Fruit fly (Drosophila melanogaster) whole organism, wandering third instar larva: ENCODE data around the gene cerv.

Experiments used
- Abd-B ChIP-seq: fragments of >200 bp; optimal IDR thresholded peaks from 2 replicates; lab custom pipeline; 2017; ENCODE audit warnings: missing biosample characterization, missing genetic modification characterization
- CG32264 ChIP-seq: fragments of 200-800 bp; sonication (Bioruptor generic); optimal IDR thresholded peaks from 2 replicates; lab custom pipeline; 2016; ENCODE audit warnings: missing biosample characterization, missing genetic modification characterization
- CG9705 ChIP-seq: fragments of 200-800 bp; sonication (Bioruptor generic); optimal IDR thresholded peaks from 2 replicates; lab custom pipeline; 2018; ENCODE audit warnings: missing biosample characterization, mild to moderate bottlenecking, missing genetic modification characterization
- CrebA ChIP-seq: fragments of 200-800 bp; sonication (Bioruptor generic); optimal IDR thresholded peaks from 2 replicates; lab custom pipeline; 2016; ENCODE audit warnings: missing biosample characterization, mild to moderate bottlenecking, missing genetic modification characterization, borderline replicate concordance
- Dif ChIP-seq: fragments of 200-275, 200-300 bp; sonication (Bioruptor generic); optimal IDR thresholded peaks from 2 replicates; lab custom pipeline; 2018; ENCODE audit warnings: missing biosample characterization, missing genetic modification characterization; ENCODE audit not compliant: partially characterized antibody
- GATAd ChIP-seq: sonication (Bioruptor generic); optimal IDR thresholded peaks from 2 replicates; lab custom pipeline; 2016; ENCODE audit warnings: missing biosample characterization, missing genetic modification characterization
- HLH106 ChIP-seq: fragments of 200-800 bp; optimal IDR thresholded peaks from 3 replicates; lab custom pipeline; 2019; ENCODE audit warnings: missing biosample characterization, mild to moderate bottlenecking, missing genetic modification characterization, moderate library complexity
- Hnf4 ChIP-seq: fragments of 200-800 bp; sonication (Bioruptor generic); optimal IDR thresholded peaks from 2 replicates; lab custom pipeline; 2016; ENCODE audit warnings: missing biosample characterization, mild to moderate bottlenecking, missing genetic modification characterization
- Hr78 ChIP-seq: fragments of >200 bp; optimal IDR thresholded peaks from 2 replicates; lab custom pipeline; 2017; ENCODE audit warnings: missing biosample characterization, missing genetic modification characterization
- Hr83 ChIP-seq: fragments of 200-300 bp; sonication (Bioruptor generic); optimal IDR thresholded peaks from 2 replicates; lab custom pipeline; 2016; ENCODE audit warnings: missing biosample characterization, mild to moderate bottlenecking, missing genetic modification characterization, moderate library complexity; ENCODE audit not compliant: poor library complexity, severe bottlenecking
- Jra ChIP-seq: sonication (Bioruptor generic); optimal IDR thresholded peaks from 2 replicates; lab custom pipeline; 2016; ENCODE audit warnings: missing biosample characterization, missing genetic modification characterization
- Mio ChIP-seq: sonication (Bioruptor generic); optimal IDR thresholded peaks from 2 replicates; lab custom pipeline; 2016; ENCODE audit warnings: missing biosample characterization, missing genetic modification characterization
- Myc ChIP-seq: fragments of >200 bp; optimal IDR thresholded peaks from 2 replicates; lab custom pipeline; 2017
- N ChIP-seq: fragments of >200 bp; optimal IDR thresholded peaks from 2 replicates; lab custom pipeline; 2018; ENCODE audit warnings: missing biosample characterization, missing external identifiers, missing genetic modification characterization
- OdsH ChIP-seq: fragments of 200-800 bp; sonication (Bioruptor generic); optimal IDR thresholded peaks from 2 replicates; lab custom pipeline; 2016; ENCODE audit warnings: missing biosample characterization, mild to moderate bottlenecking, missing genetic modification characterization
- Rel ChIP-seq, 2 experiments: fragments of 200-800 bp; sonication (Bioruptor generic) in 1 of 2; optimal IDR thresholded peaks; 2 replicates in 1 of 2; 3 replicates in 1 of 2; lab custom pipeline; 2016 to 2019; ENCODE audit warnings: mild to moderate bottlenecking in 2 of 2, missing biosample characterization in 2 of 2, missing genetic modification characterization in 2 of 2, moderate library complexity in 1 of 2
- Sp1 ChIP-seq: fragments of 200-800 bp; sonication (Bioruptor generic); optimal IDR thresholded peaks from 3 replicates; lab custom pipeline; 2019; ENCODE audit warnings: missing biosample characterization, mild to moderate bottlenecking, missing genetic modification characterization, moderate library complexity
- Vsx2 ChIP-seq: fragments of 200-300, 225-300 bp; sonication (Bioruptor generic); optimal IDR thresholded peaks from 2 replicates; lab custom pipeline; 2018; ENCODE audit warnings: missing biosample characterization, missing genetic modification characterization; ENCODE audit not compliant: partially characterized antibody
- br ChIP-seq: fragments of 200-800 bp; sonication (Bioruptor generic); optimal IDR thresholded peaks from 2 replicates; lab custom pipeline; 2016; ENCODE audit warnings: missing biosample characterization, missing genetic modification characterization
- brk ChIP-seq: fragments of 200-800 bp; sonication (Bioruptor generic); optimal IDR thresholded peaks from 2 replicates; lab custom pipeline; 2016; ENCODE audit warnings: missing biosample characterization, mild to moderate bottlenecking, missing genetic modification characterization
- dmrt93B ChIP-seq: fragments of 200-800 bp; sonication (Bioruptor generic); optimal IDR thresholded peaks from 2 replicates; lab custom pipeline; 2018; ENCODE audit warnings: missing biosample characterization, mild to moderate bottlenecking, missing genetic modification characterization
- dsf ChIP-seq: sonication (Bioruptor generic); optimal IDR thresholded peaks from 2 replicates; lab custom pipeline; 2016; ENCODE audit warnings: missing biosample characterization, missing genetic modification characterization, borderline replicate concordance
- ey ChIP-seq: fragments of 200-800 bp; sonication (Bioruptor generic); optimal IDR thresholded peaks from 2 replicates; lab custom pipeline; 2016; ENCODE audit warnings: missing biosample characterization, missing genetic modification characterization
- foxo ChIP-seq, 2 experiments: fragments of 200-800 bp; sonication (Bioruptor generic); optimal IDR thresholded peaks; 2 replicates in 1 of 2; 3 replicates in 1 of 2; lab custom pipeline; 2016 to 2017; ENCODE audit warnings: missing biosample characterization in 2 of 2, missing genetic modification characterization in 2 of 2
- fru ChIP-seq: fragments of 200-800 bp; sonication (Bioruptor generic); optimal IDR thresholded peaks from 3 replicates; lab custom pipeline; 2016; ENCODE audit warnings: missing biosample characterization, mild to moderate bottlenecking, missing genetic modification characterization
- h ChIP-seq: fragments of 200-800 bp; sonication (Bioruptor generic); optimal IDR thresholded peaks from 3 replicates; lab custom pipeline; 2016; ENCODE audit warnings: missing biosample characterization, mild to moderate bottlenecking, missing genetic modification characterization
- jim ChIP-seq: fragments of 175-275, 200-325 bp; sonication (Bioruptor generic); optimal IDR thresholded peaks from 2 replicates; lab custom pipeline; 2016; ENCODE audit warnings: missing biosample characterization, mild to moderate bottlenecking, missing genetic modification characterization
- lola ChIP-seq: fragments of >200 bp; optimal IDR thresholded peaks from 2 replicates; lab custom pipeline; 2017; ENCODE audit warnings: missing biosample characterization, missing genetic modification characterization
- pan ChIP-seq: fragments of >200 bp; optimal IDR thresholded peaks from 2 replicates; lab custom pipeline; 2017
- psq ChIP-seq: fragments of 200-800 bp; sonication (Bioruptor generic); optimal IDR thresholded peaks from 3 replicates; lab custom pipeline; 2017; ENCODE audit warnings: missing biosample characterization, mild to moderate bottlenecking, missing genetic modification characterization, moderate library complexity
- rgr ChIP-seq: fragments of 200-800 bp; sonication (Bioruptor generic); optimal IDR thresholded peaks from 3 replicates; lab custom pipeline; 2016; ENCODE audit warnings: missing biosample characterization, mild to moderate bottlenecking, missing genetic modification characterization
- sage ChIP-seq: fragments of 200-800 bp; sonication (Bioruptor generic); optimal IDR thresholded peaks from 2 replicates; lab custom pipeline; 2016; ENCODE audit warnings: missing biosample characterization, mild to moderate bottlenecking, missing genetic modification characterization
- sv ChIP-seq: fragments of 200-800 bp; sonication (Bioruptor generic); optimal IDR thresholded peaks from 3 replicates; lab custom pipeline; 2016; ENCODE audit warnings: missing biosample characterization, missing genetic modification characterization
- tai ChIP-seq: sonication (Bioruptor generic); optimal IDR thresholded peaks from 2 replicates; lab custom pipeline; 2016; ENCODE audit warnings: missing biosample characterization, missing genetic modification characterization
- usp ChIP-seq: fragments of >200 bp; optimal IDR thresholded peaks from 2 replicates; lab custom pipeline; 2017; ENCODE audit warnings: missing biosample characterization, missing genetic modification characterization
- woc ChIP-seq: sonication (Bioruptor generic); optimal IDR thresholded peaks from 2 replicates; lab custom pipeline; 2016; ENCODE audit warnings: missing biosample characterization, mild to moderate bottlenecking, missing genetic modification characterization

The cerv gene

DNA sequence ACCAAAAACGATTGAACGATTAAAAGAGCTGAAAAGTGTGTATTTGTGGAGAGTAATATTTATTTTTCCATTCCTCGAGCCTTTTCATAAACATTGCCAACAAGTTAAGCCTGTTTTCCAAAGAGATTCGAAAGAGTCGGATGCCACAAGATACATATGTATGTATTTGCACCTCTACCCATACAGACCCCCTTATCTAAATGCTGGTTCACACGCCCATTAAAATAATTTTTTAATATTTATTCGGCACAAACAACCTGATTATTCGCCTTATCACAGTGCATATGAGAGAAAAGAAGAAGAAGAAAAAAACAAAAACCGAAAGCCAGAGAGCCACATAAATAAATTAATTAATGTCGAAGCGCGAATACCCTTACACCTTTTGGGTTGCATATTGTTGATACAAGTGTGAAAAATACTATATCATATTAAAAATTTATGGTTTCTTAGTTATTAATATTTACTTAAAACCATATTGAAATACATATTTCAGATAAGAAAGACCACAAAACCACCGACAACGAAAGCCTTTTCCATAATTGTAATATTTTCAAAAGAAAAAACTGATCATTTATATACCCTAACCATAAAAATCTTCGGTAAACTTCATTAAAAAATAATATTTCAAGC, 9.5 kb downstream of the cerv start:
- TF ChIP-seq CG9705 (GFP tag; lab: Kevin White, UChicago) = no peak
- no peak for TF ChIP-seq brk
- TF ChIP-seq Mio (GFP tag; lab: Kevin White, UChicago) = no peak
- peak; percentile 29 for TF ChIP-seq HLH106 (tag; lab: Kevin White, UChicago)
- TF ChIP-seq dmrt93B (GFP tag; lab: Kevin White, UChicago) = peak; percentile 22
- peak; percentile 37 for TF ChIP-seq Sp1 (GFP tag; lab: Kevin White, UChicago)
- peak; percentile 31 for TF ChIP-seq psq (GFP tag; lab: Kevin White, UChicago)
- TF ChIP-seq Dif (GFP tag; lab: Kevin White, UChicago) = no peak
- peak; percentile 6 for TF ChIP-seq woc
- peak; percentile 3 for TF ChIP-seq h (GFP tag; lab: Kevin White, UChicago)
- peak; percentile 54 for TF ChIP-seq Hr83 (GFP tag; lab: Kevin White, UChicago)
- no peak for TF ChIP-seq CrebA (GFP tag; lab: Kevin White, UChicago)
- TF ChIP-seq OdsH (GFP tag; lab: Kevin White, UChicago) = no peak
- no peak for TF ChIP-seq br (GFP tag; lab: Kevin White, UChicago)
- TF ChIP-seq rgr (GFP tag; lab: Kevin White, UChicago) = no peak
- TF ChIP-seq CG32264 (GFP tag; lab: Kevin White, UChicago) = no peak
- no peak for TF ChIP-seq Myc (lab: Kevin White, UChicago)
- no peak for TF ChIP-seq Hnf4 (GFP tag; lab: Kevin White, UChicago)
- TF ChIP-seq sage = no peak
- peak; percentile 18 for TF ChIP-seq Rel (GFP tag; optimal IDR thresholded peaks at IDR 0.05; lab: Kevin White, UChicago)
- TF ChIP-seq Rel (tag; optimal IDR thresholded peaks at IDR 0.05; lab: Kevin White, UChicago) = peak; percentile 24
- TF ChIP-seq pan (lab: Kevin White, UChicago) = no peak
- TF ChIP-seq lola (GFP tag; lab: Kevin White, UChicago) = no peak
- no peak for TF ChIP-seq N (GFP tag; lab: Kevin White, UChicago)
- no peak for TF ChIP-seq sv

DNA sequence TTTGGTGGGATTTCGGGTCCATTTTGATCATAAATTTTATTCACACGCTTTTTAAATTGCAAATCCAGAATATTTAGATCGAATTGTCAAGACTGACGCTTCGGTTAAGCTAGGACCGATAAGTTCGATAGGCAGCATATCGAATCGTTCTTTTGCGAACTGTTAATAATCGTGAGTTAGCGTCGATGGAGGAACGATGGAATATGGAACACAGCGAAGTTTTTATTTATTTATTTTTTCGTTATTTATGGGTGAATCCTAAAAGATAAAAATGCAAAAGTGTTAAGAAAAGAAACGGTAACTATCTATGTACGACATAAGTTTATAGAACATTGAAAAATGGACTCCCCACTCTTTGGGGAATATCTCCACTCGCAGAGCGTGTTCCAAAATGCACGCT, 22.0 kb downstream of the cerv start, which contains the start of gene CG42300:
TSS of gene CG42300 (minus strand) at position 101 of the 400 bp plus-strand sequence.
- TF ChIP-seq woc (no peak), Hr83 (GFP tag; lab: Kevin White, UChicago) (no peak), psq (GFP tag; lab: Kevin White, UChicago) (no peak), CG32264 (GFP tag; lab: Kevin White, UChicago) (no peak), GATAd (GFP tag; lab: Kevin White, UChicago) (no peak), OdsH (GFP tag; lab: Kevin White, UChicago) (no peak), usp (GFP tag; lab: Kevin White, UChicago) (no peak), rgr (GFP tag; lab: Kevin White, UChicago) (no peak), dmrt93B (GFP tag; lab: Kevin White, UChicago) (no peak), brk (no peak), Abd-B (GFP tag; lab: Kevin White, UChicago) (no peak), Vsx2 (GFP tag; lab: Kevin White, UChicago) (no peak), CG9705 (GFP tag; lab: Kevin White, UChicago) (no peak)
- TF ChIP-seq, all 38 proteins: peak for 0

DNA sequence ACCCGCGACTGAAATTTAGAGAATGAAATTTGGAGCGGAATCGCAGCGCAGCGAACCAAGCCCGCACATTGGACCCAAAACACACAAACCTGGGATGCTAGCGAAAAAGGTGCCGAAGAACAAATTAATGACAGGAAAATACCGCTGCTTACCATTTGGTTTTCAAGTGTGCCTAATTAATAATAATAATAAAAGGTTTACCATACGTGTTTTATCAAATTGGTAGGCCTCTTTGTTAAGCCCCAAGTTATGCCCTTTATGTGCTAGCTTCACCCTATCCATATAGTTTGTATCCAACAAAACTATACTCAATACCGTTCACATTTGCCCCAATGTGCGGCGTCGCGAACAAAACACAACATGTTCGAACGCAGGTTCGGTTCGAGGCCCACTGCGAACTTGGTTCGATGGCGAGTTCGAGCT, 23.7 kb downstream of the cerv start, which contains the start of gene Ac13E:
TSS of gene Ac13E (minus strand) at position 23 of the 423 bp plus-strand sequence.
- peak; percentile 39 for TF ChIP-seq dsf (GFP tag; lab: Kevin White, UChicago)
- peak; percentile 90 for TF ChIP-seq rgr (GFP tag; lab: Kevin White, UChicago)
- peak; percentile 88 for TF ChIP-seq OdsH (GFP tag; lab: Kevin White, UChicago)
- TF ChIP-seq ey (GFP tag; lab: Kevin White, UChicago) = peak; percentile 87
- TF ChIP-seq tai (GFP tag; lab: Kevin White, UChicago) = peak; percentile 79
- peak; percentile 92 for TF ChIP-seq woc
- peak; percentile 51 for TF ChIP-seq CG32264 (GFP tag; lab: Kevin White, UChicago)
- peak; percentile 92 for TF ChIP-seq br (GFP tag; lab: Kevin White, UChicago)
- TF ChIP-seq CrebA (GFP tag; lab: Kevin White, UChicago) = peak; percentile 36
- peak; percentile 91 for TF ChIP-seq HLH106 (tag; lab: Kevin White, UChicago)
- peak; percentile 88 for TF ChIP-seq dmrt93B (GFP tag; lab: Kevin White, UChicago)
- no peak for TF ChIP-seq jim
- no peak for TF ChIP-seq pan (lab: Kevin White, UChicago)
- peak; percentile 91 for TF ChIP-seq CG9705 (GFP tag; lab: Kevin White, UChicago)
- TF ChIP-seq foxo (GFP tag; optimal IDR thresholded peaks at IDR 0.05; lab: Kevin White, UChicago) = peak; percentile 34 to 92
- TF ChIP-seq brk = peak; percentile 72
- TF ChIP-seq fru (GFP tag; lab: Kevin White, UChicago) = peak; percentile 93
- no peak for TF ChIP-seq Dif (GFP tag; lab: Kevin White, UChicago)
- peak; percentile 81 for TF ChIP-seq psq (GFP tag; lab: Kevin White, UChicago)
- peak; percentile 84 for TF ChIP-seq sage
- peak; percentile 94 for TF ChIP-seq sv
- TF ChIP-seq Jra (GFP tag; lab: Kevin White, UChicago) = peak; percentile 54
- TF ChIP-seq Myc (lab: Kevin White, UChicago) = no peak
- no peak for TF ChIP-seq Hr78
- TF ChIP-seq h (GFP tag; lab: Kevin White, UChicago) = peak; percentile 91
- no peak for TF ChIP-seq Abd-B (GFP tag; lab: Kevin White, UChicago)
- TF ChIP-seq Rel (GFP tag; optimal IDR thresholded peaks at IDR 0.05; lab: Kevin White, UChicago) = peak; percentile 64
- TF ChIP-seq Rel (tag; optimal IDR thresholded peaks at IDR 0.05; lab: Kevin White, UChicago) = peak; percentile 48
- peak; percentile 90 for TF ChIP-seq Sp1 (GFP tag; lab: Kevin White, UChicago)
- TF ChIP-seq Hnf4 (GFP tag; lab: Kevin White, UChicago) = peak; percentile 81
- TF ChIP-seq, all 38 proteins: peak for 23
